Fruit fly (Drosophila melanogaster): ENCODE data around the gene CG33932.

CG33932 gene

DNA sequence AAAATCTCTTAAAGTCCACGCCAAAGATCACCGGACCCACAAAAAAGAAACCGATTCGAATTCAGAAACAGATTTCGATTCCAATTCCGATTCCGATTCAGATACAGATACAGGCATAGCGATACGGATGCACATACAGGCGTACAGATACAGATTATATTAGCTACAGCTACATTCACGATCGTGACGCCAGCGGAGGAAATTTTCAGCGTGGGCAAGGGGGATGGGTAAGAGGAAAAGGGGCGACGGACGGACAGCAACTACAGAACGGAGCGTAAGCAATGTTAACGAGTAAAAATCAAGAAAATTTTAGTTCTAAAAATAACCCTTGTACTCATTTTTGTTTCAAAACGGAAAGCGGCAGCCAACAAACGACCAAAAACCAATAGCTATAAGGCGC is 27.2 kb upstream of the CG33932 start:
- TF ChIP-seq Lpt (GFP tag; optimal IDR thresholded peaks at IDR 0.05) (no peak), svp (GFP tag) (peak; percentile 17)

- peak; percentile 10 for TF ChIP-seq svp (GFP tag)
- TF ChIP-seq fkh (GFP tag; optimal IDR thresholded peaks at IDR 0.05) = no peak
- TF ChIP-seq ss (GFP tag; optimal IDR thresholded peaks at IDR 0.05) = peak in 1 of 2 experiments; percentile 35
These were observed 25.9 kb upstream of the CG33932 start, which contains the start of gene CG12531 for dm6 chrX:19717988-19718973. Gene CG12531 (plus strand): TSS chrX:19718923.

DNA sequence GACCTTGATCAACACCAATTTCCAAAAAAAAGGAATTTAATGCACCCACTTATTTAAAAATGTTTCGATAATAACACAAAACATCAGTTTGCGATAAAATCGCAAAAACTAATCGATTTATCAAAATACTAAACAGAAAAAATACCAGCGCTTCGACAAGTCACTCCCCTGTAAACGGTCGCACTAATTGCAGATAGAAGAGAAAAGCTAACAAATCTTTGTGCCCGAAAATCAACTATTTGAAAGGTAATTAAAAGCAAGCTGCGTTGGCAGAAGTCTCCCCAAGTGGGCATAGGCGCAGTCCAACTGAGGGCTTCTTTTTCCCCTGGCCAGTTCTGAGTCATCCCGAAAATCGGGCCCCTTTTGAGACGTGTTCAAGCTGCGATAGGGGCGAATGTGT is 13.4 kb upstream of the CG33932 start, which contains the start of gene AP-1-2beta:
Gene AP-1-2beta (plus strand): TSS at position 161 of the 400 bp plus-strand sequence.
- TF ChIP-seq CG10631 (GFP tag; optimal IDR thresholded peaks at IDR 0.05) (no peak), CG16779 (tag; optimal IDR thresholded peaks at IDR 0.05) (no peak), CG8632 (GFP tag; optimal IDR thresholded peaks at IDR 0.05) (no peak), cyc (GFP tag; optimal IDR thresholded peaks at IDR 0.05) (no peak), CG9139 (GFP tag; optimal IDR thresholded peaks at IDR 0.05) (no peak), svp (GFP tag) (no peak), Lpt (GFP tag; optimal IDR thresholded peaks at IDR 0.05) (no peak), CG6276 (GFP tag; optimal IDR thresholded peaks at IDR 0.05) (no peak), topi (GFP tag; optimal IDR thresholded peaks at IDR 0.05) (no peak), Eip75B (GFP tag; optimal IDR thresholded peaks at IDR 0.05) (no peak), Smox (GFP tag; optimal IDR thresholded peaks at IDR 0.05) (no peak), fkh (GFP tag; optimal IDR thresholded peaks at IDR 0.05) (no peak), dac (GFP tag; optimal IDR thresholded peaks at IDR 0.05) (no peak), CG6163 (GFP tag; IDR thresholded peaks at IDR 0.05) (no peak), esn (GFP tag; optimal IDR thresholded peaks at IDR 0.05) (no peak), net (GFP tag; optimal IDR thresholded peaks at IDR 0.05) (no peak), CG6808 (GFP tag; optimal IDR thresholded peaks at IDR 0.05) (no peak)

- TF ChIP-seq Eip75B (GFP tag; optimal IDR thresholded peaks at IDR 0.05) = no peak
- TF ChIP-seq spab (GFP tag; optimal IDR thresholded peaks at IDR 0.05) = no peak
These were observed 9.0 kb upstream of the CG33932 start, which contains the start of gene CG14234 for dm6 chrX:19735270-19735669. Gene CG14234 (plus strand): TSS chrX:19735570.

DNA sequence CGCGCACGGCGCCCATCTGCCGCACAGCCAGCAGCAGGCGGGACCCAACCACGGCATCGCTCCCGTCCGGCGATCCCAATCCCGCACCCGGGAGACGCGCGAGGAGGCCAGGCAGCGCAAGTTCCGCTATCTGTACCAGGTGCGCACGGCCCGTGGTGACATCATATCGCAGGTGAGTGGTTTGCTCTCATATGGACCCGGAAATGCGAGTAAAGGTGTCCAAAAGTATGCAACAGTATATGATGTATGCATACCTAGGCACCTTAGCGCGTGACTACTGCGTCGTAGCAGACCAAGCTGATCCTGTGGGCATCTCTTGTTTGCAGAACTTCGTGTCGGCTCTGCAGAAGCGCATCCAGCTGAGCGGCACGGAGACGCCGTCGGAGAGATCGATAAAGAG is 6.4 kb upstream of the CG33932 start:
- TF ChIP-seq vri (GFP tag; optimal IDR thresholded peaks at IDR 0.05) (no peak), Ets96B (tag; optimal IDR thresholded peaks at IDR 0.05) (no peak), CG10631 (GFP tag; optimal IDR thresholded peaks at IDR 0.05) (no peak), Sox15 (GFP tag; optimal IDR thresholded peaks at IDR 0.05) (no peak)

DNA sequence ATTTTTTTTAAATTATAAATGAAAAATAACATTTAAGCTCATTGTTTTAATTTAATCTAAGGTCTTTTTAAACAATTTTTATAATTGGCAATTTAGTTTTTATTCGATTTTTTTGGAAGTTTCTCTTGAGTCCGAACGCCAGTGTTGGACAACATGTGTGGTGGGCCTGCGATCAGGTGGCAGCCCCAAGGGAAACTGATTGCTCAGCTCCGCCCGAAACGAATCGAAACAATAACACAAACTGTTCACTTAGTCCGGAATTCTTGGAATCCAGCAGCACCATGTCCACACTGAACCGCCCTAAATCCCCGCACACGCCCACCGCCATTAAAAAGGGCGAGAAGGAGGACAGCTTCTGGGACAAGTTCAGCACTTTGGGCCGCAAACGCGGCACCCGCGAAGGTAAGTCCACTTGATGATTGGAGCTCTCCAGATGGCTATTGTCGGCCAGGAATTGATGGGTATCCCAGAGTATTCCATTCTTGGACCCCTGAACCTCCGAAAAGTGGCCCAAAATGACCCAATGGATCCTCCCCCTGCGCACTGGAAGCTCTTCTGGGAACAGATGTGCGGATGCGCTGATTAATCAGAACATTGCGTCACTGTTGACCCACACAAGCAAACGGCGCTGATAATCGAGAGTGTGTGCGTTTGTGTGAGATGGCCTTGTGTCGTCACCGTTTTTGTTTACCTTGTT is 1.8 kb downstream of the CG33932 start, which contains the start of gene parvin:
Gene parvin (plus strand): TSS at position 134 of the 697 bp plus-strand sequence.
- TF ChIP-seq Gug (GFP tag; IDR thresholded peaks at IDR 0.05) (no peak), Eip75B (GFP tag; optimal IDR thresholded peaks at IDR 0.05) (no peak), CG11762 (GFP tag; optimal IDR thresholded peaks at IDR 0.05; ENCODE audit: insufficient read depth) (no peak), acj6 (GFP tag; optimal IDR thresholded peaks at IDR 0.05) (no peak), CG34406 (GFP tag; optimal IDR thresholded peaks at IDR 0.05) (no peak), topi (GFP tag; optimal IDR thresholded peaks at IDR 0.05) (no peak), Eip93F (GFP tag; optimal IDR thresholded peaks at IDR 0.05) (no peak), vri (GFP tag; optimal IDR thresholded peaks at IDR 0.05) (peak; percentile 66), CG16779 (tag; optimal IDR thresholded peaks at IDR 0.05) (no peak), Eip78C (GFP tag) (peak; percentile 56), achi (GFP tag; optimal IDR thresholded peaks at IDR 0.05) (peak; percentile 76), CG3032 (tag; optimal IDR thresholded peaks at IDR 0.05) (no peak), CG32006 (GFP tag; optimal IDR thresholded peaks at IDR 0.05) (no peak)

Measured in whole organism, prepupa.